Worm (Caenorhabditis elegans): ENCODE measurements around the gene C17A2.4.

DNA sequence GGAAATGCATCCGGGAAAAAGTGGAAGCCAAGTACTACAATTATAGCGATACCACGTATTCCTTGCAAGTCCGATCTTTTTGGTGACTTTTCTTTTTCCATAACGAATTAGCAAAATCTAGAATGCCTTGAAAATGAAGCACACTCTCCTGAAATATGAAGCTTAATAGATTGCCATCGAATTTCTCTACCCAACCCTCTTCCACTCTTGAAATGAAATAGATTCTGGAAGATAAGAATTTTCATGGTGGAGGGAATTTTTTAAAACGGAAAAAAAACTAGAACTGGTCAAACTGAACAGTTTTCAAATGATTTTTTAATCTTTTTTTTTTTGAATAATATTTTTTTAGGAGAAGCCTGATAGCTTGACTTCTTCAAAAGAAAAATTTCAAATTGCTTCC, 21.2 kb downstream of the C17A2.4 start, which contains the start of gene oac-11:
- no peak for TF ChIP-seq nhr-77 (tag; optimal IDR thresholded peaks at IDR 0.05)
- no peak for TF ChIP-seq elt-3 (tag; optimal IDR thresholded peaks at IDR 0.05)
- no peak for TF ChIP-seq nfya-1 (tag; optimal IDR thresholded peaks at IDR 0.05; ENCODE audit: insufficient read depth)

Measured in whole organism, L3 larva.